Worm (Caenorhabditis elegans) whole organism, L4 larva: ENCODE data around the gene B0336.12.

ENCODE experiments used
- F26F4.8 ChIP-seq: fragments of 200-800 bp; sonication (Bioruptor generic); conservative IDR thresholded peaks from 2 replicates; pipeline ENCODE4 v1.3.6; 2022; ENCODE audit warnings: missing genetic modification characterization, missing compliant biosample characterization
- F37D6.2 ChIP-seq: sonication (generic microtip); optimal IDR thresholded peaks from 2 replicates; lab custom pipeline; 2016; ENCODE audit warnings: mild to moderate bottlenecking, missing genetic modification characterization, missing compliant biosample characterization
- F44E2.7 ChIP-seq: fragments of 200-800 bp; sonication (Bioruptor generic); IDR thresholded peaks from 2 replicates; pipeline ENCODE4 v2.1.2; 2022; ENCODE audit warnings: missing genetic modification characterization, missing compliant biosample characterization
- F49E8.2 ChIP-seq: sonication (generic microtip); optimal IDR thresholded peaks from 2 replicates; lab custom pipeline; 2016; ENCODE audit warnings: missing compliant biosample characterization, mild to moderate bottlenecking, missing genetic modification characterization, borderline replicate concordance
- R02D3.7 ChIP-seq: fragments of 150-350 bp; sonication (generic microtip); optimal IDR thresholded peaks from 3 replicates; lab custom pipeline; 2014; ENCODE audit warnings: missing biosample characterization, missing genetic modification characterization
- T20F7.1 ChIP-seq: fragments of 200-800 bp; sonication (Bioruptor generic); optimal IDR thresholded peaks from 2 replicates; lab custom pipeline; 2018; ENCODE audit warnings: mild to moderate bottlenecking, missing genetic modification characterization, missing compliant biosample characterization
- Y105C5A.15 ChIP-seq: fragments of 200-800 bp; sonication (Bioruptor generic); IDR thresholded peaks from 2 replicates; pipeline ENCODE4 v1.3.6; 2022; ENCODE audit warnings: missing genetic modification characterization, missing compliant biosample characterization
- Y5F2A.4 ChIP-seq: fragments of 200-800 bp; sonication (Bioruptor generic); optimal IDR thresholded peaks from 2 replicates; lab custom pipeline; 2018; ENCODE audit warnings: mild to moderate bottlenecking, missing genetic modification characterization, missing compliant biosample characterization
- ZK337.2 ChIP-seq: fragments of 200-800 bp; sonication (Bioruptor generic); IDR thresholded peaks from 2 replicates; pipeline ENCODE4 v1.3.6; 2022; ENCODE audit warnings: missing genetic modification reagents, missing genetic modification characterization, missing compliant biosample characterization
- aha-1 ChIP-seq: fragments of 150-350 bp; peaks from one replicate; lab custom pipeline; 2014; ENCODE audit warnings: missing biosample characterization, missing genetic modification characterization
- attf-4 ChIP-seq: sonication (generic microtip); optimal IDR thresholded peaks from 3 replicates; lab custom pipeline; 2017; ENCODE audit warnings: missing biosample characterization, missing genetic modification characterization
- ceh-28 ChIP-seq: fragments of 150-350 bp; optimal IDR thresholded peaks from 2 replicates; lab custom pipeline; 2014; ENCODE audit warnings: missing biosample characterization, missing genetic modification reagents, missing genetic modification characterization
- ceh-44 ChIP-seq: fragments of 200-800 bp; sonication (Bioruptor generic); IDR thresholded peaks from 2 replicates; pipeline ENCODE4 v1.3.6; 2022; ENCODE audit warnings: missing genetic modification reagents, missing genetic modification characterization, missing compliant biosample characterization
- ceh-82 ChIP-seq: sonication (generic microtip); optimal IDR thresholded peaks from 2 replicates; lab custom pipeline; 2017; ENCODE audit warnings: missing biosample characterization, missing genetic modification characterization
- cey-2 ChIP-seq: sonication (generic microtip); optimal IDR thresholded peaks from 3 replicates; lab custom pipeline; 2017; ENCODE audit warnings: missing genetic modification characterization, mild to moderate bottlenecking, missing compliant biosample characterization, antibody characterized with exemption, borderline replicate concordance; ENCODE audit not compliant: insufficient read depth
- daf-19 ChIP-seq: fragments of 200-800 bp; sonication (Bioruptor generic); conservative IDR thresholded peaks from 2 replicates; pipeline ENCODE4 v1.3.6; 2022; ENCODE audit warnings: missing genetic modification characterization, missing compliant biosample characterization
- dmd-6 ChIP-seq: fragments of 200-800 bp; sonication (Bioruptor generic); IDR thresholded peaks from 2 replicates; pipeline ENCODE4 v1.3.6; 2022; ENCODE audit warnings: missing genetic modification reagents, missing genetic modification characterization, missing compliant biosample characterization
- dmd-8 ChIP-seq: fragments of 200-800 bp; sonication (Bioruptor generic); IDR thresholded peaks from 2 replicates; pipeline ENCODE4 v1.3.6; 2022; ENCODE audit warnings: missing genetic modification characterization, missing compliant biosample characterization
- dpl-1 ChIP-seq: fragments of 150-350 bp; optimal IDR thresholded peaks from 2 replicates; lab custom pipeline; 2014; ENCODE audit warnings: missing biosample characterization, missing genetic modification reagents, missing genetic modification characterization
- duxl-1 ChIP-seq: sonication (generic microtip); optimal IDR thresholded peaks from 2 replicates; lab custom pipeline; 2016; ENCODE audit warnings: mild to moderate bottlenecking, missing genetic modification characterization, moderate library complexity, missing compliant biosample characterization; ENCODE audit not compliant: poor library complexity
- egl-43 ChIP-seq: fragments of 200-800 bp; sonication (Bioruptor generic); IDR thresholded peaks from 2 replicates; pipeline ENCODE4 v1.3.6; 2022; ENCODE audit warnings: missing genetic modification reagents, missing genetic modification characterization, missing compliant biosample characterization
- fkh-10 ChIP-seq: fragments of 150-350 bp; optimal IDR thresholded peaks from 2 replicates; lab custom pipeline; 2014; ENCODE audit warnings: missing biosample characterization, missing genetic modification reagents, missing genetic modification characterization
- hmg-1.1 ChIP-seq: fragments of 200-800 bp; sonication (Bioruptor generic); IDR thresholded peaks from 2 replicates; pipeline ENCODE4 v1.3.6; 2022; ENCODE audit warnings: missing genetic modification reagents, missing genetic modification characterization, missing compliant biosample characterization
- mes-2 ChIP-seq: sonication (generic microtip); optimal IDR thresholded peaks from 2 replicates; lab custom pipeline; 2016; ENCODE audit warnings: missing genotype, mild to moderate bottlenecking, missing genetic modification characterization, missing compliant biosample characterization; ENCODE audit not compliant: poor library complexity, severe bottlenecking
- nhr-237 ChIP-seq: sonication (generic microtip); optimal IDR thresholded peaks from 2 replicates; lab custom pipeline; 2017; ENCODE audit warnings: missing biosample characterization, missing genetic modification characterization
- nhr-28 ChIP-seq: fragments of 150-350 bp; optimal IDR thresholded peaks from 2 replicates; lab custom pipeline; 2014; ENCODE audit warnings: missing biosample characterization, missing genetic modification characterization
- nhr-42 ChIP-seq: fragments of 200-800 bp; sonication (Bioruptor generic); IDR thresholded peaks from 2 replicates; pipeline ENCODE4 v1.3.6; 2022; ENCODE audit warnings: missing genetic modification characterization, missing compliant biosample characterization
- nhr-77 ChIP-seq: fragments of 150-350 bp; optimal IDR thresholded peaks from 2 replicates; lab custom pipeline; 2014; ENCODE audit warnings: missing biosample characterization, missing genetic modification characterization
- pha-4 ChIP-seq, 2 experiments: fragments of 150-350 bp in 1 of 2; fragments of 200-800 bp in 1 of 2; sonication (Bioruptor generic) in 1 of 2; IDR thresholded peaks in 1 of 2; optimal IDR thresholded peaks in 1 of 2; 2 replicates each; pipeline versions ENCODE4 v1.3.6 to Lab custom; 2014 to 2022; ENCODE audit warnings: missing genetic modification characterization in 2 of 2, missing genetic modification reagents in 2 of 2, missing biosample characterization in 1 of 2, missing compliant biosample characterization in 1 of 2
- php-3 ChIP-seq: fragments of 200-800 bp; sonication (Bioruptor generic); IDR thresholded peaks from 2 replicates; pipeline ENCODE4 v1.3.6; 2022; ENCODE audit warnings: missing genetic modification reagents, missing genetic modification characterization, missing compliant biosample characterization
- sdz-12 ChIP-seq: fragments of 200-800 bp; sonication (Bioruptor generic); optimal IDR thresholded peaks from 2 replicates; lab custom pipeline; 2018; ENCODE audit warnings: mild to moderate bottlenecking, missing genetic modification characterization, missing compliant biosample characterization
- skn-1 ChIP-seq: fragments of 150-350 bp; optimal IDR thresholded peaks from 2 replicates; lab custom pipeline; 2014; ENCODE audit warnings: missing biosample characterization, missing genetic modification characterization
- tag-97 ChIP-seq: fragments of 200-800 bp; sonication (Bioruptor generic); IDR thresholded peaks from 2 replicates; pipeline ENCODE4 v1.3.6; 2022; ENCODE audit warnings: missing genetic modification characterization, missing compliant biosample characterization
- unc-130 ChIP-seq: sonication (generic microtip); optimal IDR thresholded peaks from 2 replicates; lab custom pipeline; 2016; ENCODE audit warnings: missing genetic modification reagents, missing genetic modification characterization, missing compliant biosample characterization
- unc-62 ChIP-seq, 3 experiments: fragments of 150-350 bp in 1 of 3; sonication (generic microtip); optimal IDR thresholded peaks in 2 of 3; peaks in 1 of 3; 1 replicate in 1 of 3; 2 replicates in 2 of 3; lab custom pipeline; 2014 to 2017; ENCODE audit warnings: missing biosample characterization in 3 of 3, missing genetic modification characterization in 3 of 3, missing genetic modification reagents in 3 of 3, missing genotype in 1 of 3
- zfp-3 ChIP-seq: fragments of 200-800 bp; sonication (Bioruptor generic); conservative IDR thresholded peaks from 2 replicates; pipeline ENCODE4 v1.3.6; 2022; ENCODE audit warnings: missing genetic modification reagents, missing genetic modification characterization, missing compliant biosample characterization
- zip-11 ChIP-seq: fragments of 200-800 bp; sonication (Bioruptor generic); IDR thresholded peaks from 2 replicates; pipeline ENCODE4 v1.3.6; 2022; ENCODE audit warnings: missing genetic modification characterization, missing compliant biosample characterization

The B0336.12 gene

ce11 chrIII:5755204-5755603 lies 45.3 kb upstream of the B0336.12 start, which contains the start of gene ida-1 (continued):
- TF ChIP-seq zfp-3 (no peak), unc-130 (GFP tag; lab: Kevin White, UChicago) (no peak), sdz-12 (GFP tag; lab: Kevin White, UChicago) (no peak), duxl-1 (tag; lab: Kevin White, UChicago) (no peak), zip-11 (GFP tag; lab: Robert Waterston, UW) (no peak), dmd-8 (no peak), ZK337.2 (GFP tag; lab: Robert Waterston, UW) (no peak), pha-4 (GFP tag; IDR thresholded peaks at IDR 0.05; lab: Robert Waterston, UW) (peak; percentile 55; the same call in 1 of the 2 replicates), pha-4 (tag; optimal IDR thresholded peaks at IDR 0.05; lab: Kevin White, UChicago) (no peak), ceh-82 (tag; lab: Kevin White, UChicago) (no peak), attf-4 (tag; lab: Kevin White, UChicago) (no peak), F26F4.8 (no peak), T20F7.1 (GFP tag; lab: Kevin White, UChicago) (no peak), nhr-237 (tag; lab: Kevin White, UChicago) (no peak), dmd-6 (0 out of 2 replicates have a peak, but pooled peaks have one; percentile 7), Y105C5A.15 (GFP tag; lab: Robert Waterston, UW) (no peak), daf-19 (GFP tag; lab: Robert Waterston, UW) (no peak), unc-62 (GFP tag; optimal IDR thresholded peaks at IDR 0.05 in 1 of 2; lab: Kevin White, UChicago) (peak in 1 of 2 experiments; percentile 95), unc-62 (tag; optimal IDR thresholded peaks at IDR 0.05; lab: Kevin White, UChicago) (no peak)
- TF ChIP-seq, all 104 proteins: peak for 12

- no peak for TF ChIP-seq nhr-77
- TF ChIP-seq mes-2, result no peak
Observed at ce11 chrIII:5750503-5750902, 40.6 kb upstream of the B0336.12 start.

ce11 chrIII:5748360-5748759 lies 38.4 kb upstream of the B0336.12 start:
- TF ChIP-seq F44E2.7 (no peak), aha-1 (tag; lab: Kevin White, UChicago) (peak; percentile 63)

- no peak for TF ChIP-seq hmg-1.1
- TF ChIP-seq F49E8.2 (tag; lab: Kevin White, UChicago), result no peak
Observed at ce11 chrIII:5747185-5747584, 37.2 kb upstream of the B0336.12 start, which contains the start of gene B0244.4. B0244.4 (plus strand) TSS chrIII:5747485.

- no peak for TF ChIP-seq ZK337.2 (GFP tag; lab: Robert Waterston, UW)
- TF ChIP-seq F37D6.2, result no peak
- TF ChIP-seq fkh-10 (GFP tag; lab: Kevin White, UChicago), result no peak
- no peak for TF ChIP-seq dpl-1 (GFP tag; lab: Kevin White, UChicago)
- TF ChIP-seq egl-43, result no peak
Observed at ce11 chrIII:5744579-5744978, 34.6 kb upstream of the B0336.12 start, which contains the start of gene B0244.5. B0244.5 (plus strand) TSS chrIII:5744879.

ce11 chrIII:5743084-5743483 lies 33.1 kb upstream of the B0336.12 start, which contains the start of gene B0244.15:
B0244.15 (plus strand) TSS chrIII:5743384.
- TF ChIP-seq F37D6.2 (no peak), php-3 (GFP tag; lab: Robert Waterston, UW) (no peak), ceh-44 (GFP tag; lab: Robert Waterston, UW) (no peak), attf-4 (tag; lab: Kevin White, UChicago) (no peak), nhr-42 (GFP tag; lab: Robert Waterston, UW) (no peak), cey-2 (tag; lab: Kevin White, UChicago) (no peak), tag-97 (no peak), ceh-28 (no peak), unc-130 (GFP tag; lab: Kevin White, UChicago) (no peak), Y5F2A.4 (GFP tag; lab: Kevin White, UChicago) (no peak), nhr-28 (no peak), R02D3.7 (tag; lab: Kevin White, UChicago) (no peak), skn-1 (tag; lab: Kevin White, UChicago) (no peak)
- TF ChIP-seq, all 104 proteins: peak for 0
